Worm (Caenorhabditis elegans): Measurements from ENCODE around the gene pqn-87.
A peak's percentile ranks its signal among the peaks of the same experiment; 100 is the strongest.

Gene pqn-87

DNA sequence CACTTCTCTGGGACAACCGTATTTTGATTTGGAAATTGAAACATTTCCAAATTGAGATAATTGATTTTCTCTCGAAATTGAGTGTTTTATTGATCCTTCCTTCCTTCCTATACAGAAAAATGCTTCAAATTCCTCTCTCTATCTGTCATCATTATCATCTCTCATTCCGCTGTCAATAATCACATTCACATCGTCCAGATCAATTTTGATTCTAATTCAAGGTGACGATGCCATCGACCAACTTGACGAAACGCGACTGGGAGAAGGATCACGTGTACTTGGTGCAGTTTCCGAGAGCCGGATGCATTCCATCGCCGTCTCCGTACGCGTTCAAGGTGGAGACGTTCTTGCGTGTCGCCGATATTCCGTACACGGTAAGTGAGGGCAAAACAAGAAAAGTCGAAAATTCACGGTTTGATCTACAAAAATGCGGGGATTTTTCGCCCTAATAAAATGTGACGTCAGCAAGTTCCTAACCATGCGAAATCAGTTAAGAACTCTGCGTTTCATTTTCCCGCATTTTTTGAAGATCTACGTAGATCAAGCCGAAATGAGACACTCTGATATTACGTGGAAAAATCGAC is 39.2 kb upstream of the pqn-87 start, which contains the start of gene faxc-1 (continued):
- TF ChIP-seq hlh-17 (GFP tag; optimal IDR thresholded peaks at IDR 0.05; ENCODE audit: borderline replicate concordance) (no peak), alr-1 (tag; optimal IDR thresholded peaks at IDR 0.05; ENCODE audit: borderline replicate concordance) (no peak), vab-15 (tag; optimal IDR thresholded peaks at IDR 0.05) (no peak), nhr-20 (tag; optimal IDR thresholded peaks at IDR 0.05) (peak; percentile 41), nhr-12 (tag; optimal IDR thresholded peaks at IDR 0.05) (no peak), ceh-88 (GFP tag; IDR thresholded peaks at IDR 0.05) (no peak), C34B4.2 (tag; optimal IDR thresholded peaks at IDR 0.05) (no peak), xbp-1 (tag; optimal IDR thresholded peaks at IDR 0.05) (no peak), pqm-1 (tag; optimal IDR thresholded peaks at IDR 0.05) (no peak), nhr-76 (tag; optimal IDR thresholded peaks at IDR 0.05) (no peak), nhr-77 (tag; optimal IDR thresholded peaks at IDR 0.05) (no peak), egl-27 (tag; optimal IDR thresholded peaks at IDR 0.05) (no peak), nhr-71 (tag; optimal IDR thresholded peaks at IDR 0.05) (peak; percentile 39), fkh-10 (GFP tag; optimal IDR thresholded peaks at IDR 0.05) (no peak), nhr-85 (tag) (peak; percentile 93), mab-9 (GFP tag; IDR thresholded peaks at IDR 0.05) (no peak), irx-1 (tag; optimal IDR thresholded peaks at IDR 0.05) (no peak), fkh-4 (tag; optimal IDR thresholded peaks at IDR 0.05; ENCODE audit: borderline replicate concordance) (no peak), lin-13 (GFP tag; optimal IDR thresholded peaks at IDR 0.05) (no peak), blmp-1 (tag; optimal IDR thresholded peaks at IDR 0.05) (peak; percentile 45), unc-30 (tag; optimal IDR thresholded peaks at IDR 0.05) (no peak), mef-2 (tag; optimal IDR thresholded peaks at IDR 0.05) (no peak), fos-1 (tag; optimal IDR thresholded peaks at IDR 0.05) (no peak), ceh-63 (GFP tag; optimal IDR thresholded peaks at IDR 0.05) (no peak), ceh-82 (tag; optimal IDR thresholded peaks at IDR 0.05) (no peak), mdl-1 (tag; optimal IDR thresholded peaks at IDR 0.05) (no peak), lin-15B (tag; optimal IDR thresholded peaks at IDR 0.05) (no peak), lin-39 (tag; optimal IDR thresholded peaks at IDR 0.05) (no peak), hlh-4 (tag; optimal IDR thresholded peaks at IDR 0.05) (no peak), skn-1 (tag; optimal IDR thresholded peaks at IDR 0.05) (no peak), ces-1 (GFP tag; optimal IDR thresholded peaks at IDR 0.05) (no peak), swsn-7 (tag; optimal IDR thresholded peaks at IDR 0.05) (no peak), ztf-4 (tag; optimal IDR thresholded peaks at IDR 0.05) (no peak), C16A3.4 (tag; optimal IDR thresholded peaks at IDR 0.05) (no peak), Y116A8C.19 (tag; optimal IDR thresholded peaks at IDR 0.05; ENCODE audit: borderline replicate concordance) (no peak), nhr-47 (tag; optimal IDR thresholded peaks at IDR 0.05) (peak; percentile 9), grh-1 (GFP tag; IDR thresholded peaks at IDR 0.05) (no peak), sox-4 (tag; optimal IDR thresholded peaks at IDR 0.05) (no peak), hpl-2 (GFP tag; optimal IDR thresholded peaks at IDR 0.05) (no peak), tlp-1 (tag; optimal IDR thresholded peaks at IDR 0.05) (no peak), lin-14 (GFP tag; optimal IDR thresholded peaks at IDR 0.05) (peak; percentile 47), unc-62 (GFP tag; optimal IDR thresholded peaks at IDR 0.05) (no peak), unc-86 (tag; optimal IDR thresholded peaks at IDR 0.05) (no peak), mep-1 (tag; optimal IDR thresholded peaks at IDR 0.05) (no peak), pax-3 (tag; optimal IDR thresholded peaks at IDR 0.05) (no peak)
